Fruit fly (Drosophila melanogaster): ENCODE data around the gene CG8891.

DNA sequence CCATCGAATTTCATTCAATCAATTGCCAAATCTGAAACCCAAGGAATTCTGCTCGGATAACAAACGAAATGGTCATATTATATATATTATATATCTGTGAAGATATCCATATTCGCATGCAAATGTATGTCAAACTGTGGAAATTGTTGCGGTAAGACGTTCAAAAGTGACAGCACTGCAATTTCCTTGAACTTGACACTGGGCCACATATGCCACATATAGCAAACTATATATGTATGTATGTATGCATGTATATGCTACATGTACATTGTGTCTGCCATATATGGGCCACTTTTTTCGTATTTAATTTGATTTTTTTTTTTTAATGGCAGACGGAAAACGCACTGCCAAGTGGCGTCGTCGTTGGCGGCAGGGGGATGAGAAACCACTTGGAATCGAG, 41.3 kb upstream of the CG8891 start:
- TF ChIP-seq sage (GFP tag; optimal IDR thresholded peaks at IDR 0.05) = no peak
- no peak for TF ChIP-seq CrebA (GFP tag; optimal IDR thresholded peaks at IDR 0.05; ENCODE audit: borderline replicate concordance)
- TF ChIP-seq rgr (GFP tag; optimal IDR thresholded peaks at IDR 0.05) = no peak
- no peak for TF ChIP-seq N (GFP tag; optimal IDR thresholded peaks at IDR 0.05)
- TF ChIP-seq dmrt93B (GFP tag; optimal IDR thresholded peaks at IDR 0.05) = no peak
- no peak for TF ChIP-seq Abd-B (GFP tag; optimal IDR thresholded peaks at IDR 0.05)
- TF ChIP-seq Myc (optimal IDR thresholded peaks at IDR 0.05) = no peak
- TF ChIP-seq fru (GFP tag; optimal IDR thresholded peaks at IDR 0.05) = no peak
- no peak for TF ChIP-seq OdsH (GFP tag; optimal IDR thresholded peaks at IDR 0.05)
- TF ChIP-seq CG32264 (GFP tag; optimal IDR thresholded peaks at IDR 0.05) = no peak
- no peak for TF ChIP-seq Vsx2 (GFP tag; optimal IDR thresholded peaks at IDR 0.05; ENCODE audit: partially characterized antibody)
- TF ChIP-seq Dfd (GFP tag; optimal IDR thresholded peaks at IDR 0.05) = no peak
- TF ChIP-seq pan (optimal IDR thresholded peaks at IDR 0.05) = no peak
- TF ChIP-seq lola (GFP tag; optimal IDR thresholded peaks at IDR 0.05) = no peak
